Fruit fly (Drosophila melanogaster): ENCODE measurements around the gene CG18577.

CG18577 gene

DNA sequence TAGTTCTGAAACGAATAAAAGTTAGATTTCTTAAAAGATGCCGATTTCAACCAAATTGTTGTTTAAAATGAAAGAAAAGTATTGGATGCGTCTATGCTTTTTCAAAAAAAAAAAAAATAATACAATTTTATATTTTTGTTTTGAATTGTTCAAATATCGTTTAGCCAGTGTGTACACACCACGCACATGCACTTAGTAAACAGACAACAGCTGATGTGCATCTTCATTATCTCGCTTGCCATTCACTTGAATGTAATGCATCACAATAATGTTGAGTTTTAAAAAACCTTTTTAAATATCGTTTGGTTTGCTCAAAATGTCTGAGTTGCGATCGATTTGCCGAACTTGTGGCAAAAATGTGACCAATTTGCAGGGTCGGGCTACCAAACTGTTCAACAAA is 40.1 kb downstream of the CG18577 start, which contains the start of gene CG31441:
Gene CG31441, plus strand, starts transcription at position 246 of the 400 bp plus-strand sequence.
- TF ChIP-seq h (optimal IDR thresholded peaks at IDR 0.05) (no peak), Myc (optimal IDR thresholded peaks at IDR 0.05) (no peak), insv (optimal IDR thresholded peaks at IDR 0.05) (no peak), ttk (optimal IDR thresholded peaks at IDR 0.05) (no peak), psq (optimal IDR thresholded peaks at IDR 0.05) (no peak), Sin3A (optimal IDR thresholded peaks at IDR 0.05) (no peak)

dm6 chr3R:11237598-11237997 is 41.7 kb downstream of the CG18577 start, which contains the start of gene CG31388:
CG31388 (plus strand) TSS chr3R:11237815.
- TF ChIP-seq ttk (optimal IDR thresholded peaks at IDR 0.05), result no peak
- no peak for TF ChIP-seq insv (optimal IDR thresholded peaks at IDR 0.05)
- no peak for TF ChIP-seq psq (optimal IDR thresholded peaks at IDR 0.05)
- TF ChIP-seq Sin3A (optimal IDR thresholded peaks at IDR 0.05), result no peak
- TF ChIP-seq Myc (optimal IDR thresholded peaks at IDR 0.05), result no peak
- no peak for TF ChIP-seq h (optimal IDR thresholded peaks at IDR 0.05)

dm6 chr3R:11240891-11241290 is 45.0 kb downstream of the CG18577 start, which contains the start of the genes scpr-B and scpr-A:
scpr-B (minus strand) TSS chr3R:11240991.
scpr-A (plus strand) TSS chr3R:11241183.
- TF ChIP-seq psq (optimal IDR thresholded peaks at IDR 0.05), result no peak
- TF ChIP-seq insv (optimal IDR thresholded peaks at IDR 0.05), result no peak

- TF ChIP-seq Myc (optimal IDR thresholded peaks at IDR 0.05) (no peak), ttk (optimal IDR thresholded peaks at IDR 0.05) (no peak), Sin3A (optimal IDR thresholded peaks at IDR 0.05) (no peak), h (optimal IDR thresholded peaks at IDR 0.05) (no peak), insv (optimal IDR thresholded peaks at IDR 0.05) (no peak), psq (optimal IDR thresholded peaks at IDR 0.05) (no peak)
Observed at dm6 chr3R:11243057-11243740, 47.3 kb downstream of the CG18577 start.

DNA sequence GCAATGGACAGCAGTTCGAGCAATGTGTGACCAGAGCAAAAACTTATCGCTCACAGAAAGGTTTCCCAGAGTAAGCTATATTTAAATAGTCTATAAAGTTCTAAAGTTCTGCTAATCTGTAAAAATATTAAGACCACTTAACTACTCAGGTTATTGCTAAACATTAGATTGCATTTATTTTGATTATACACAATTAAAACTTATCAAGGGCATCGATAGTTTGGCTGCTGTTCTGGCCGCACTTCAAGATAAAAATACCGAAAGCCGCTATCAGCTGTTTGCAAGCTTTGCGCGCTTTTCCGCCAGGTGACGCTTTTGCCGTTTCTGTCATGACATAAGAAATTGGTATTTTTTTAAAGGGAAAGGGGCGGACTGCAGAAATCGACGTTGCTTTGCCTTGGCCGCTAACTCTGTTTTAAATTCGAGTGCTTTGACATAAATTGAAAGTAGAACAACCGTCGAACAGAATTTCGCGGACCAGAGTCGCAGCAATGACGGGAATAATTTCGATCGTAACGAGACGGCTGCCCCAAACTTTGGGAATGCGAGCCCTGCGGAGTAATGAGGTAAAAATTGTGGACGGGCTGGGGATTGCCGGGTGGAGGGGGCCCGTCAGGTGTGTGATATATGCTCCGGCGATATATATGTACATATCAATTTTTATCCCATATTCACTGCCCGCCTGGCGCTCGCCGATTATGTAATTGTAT is 48.2 kb downstream of the CG18577 start, which contains the start of the genes CG17734 and CG5214:
Gene CG17734, minus strand, starts transcription at position 49 of the 710 bp plus-strand sequence.
Gene CG5214, plus strand, starts transcription at position 352 of the 710 bp plus-strand sequence.
- no peak for TF ChIP-seq psq (optimal IDR thresholded peaks at IDR 0.05)
- TF ChIP-seq Myc (optimal IDR thresholded peaks at IDR 0.05), result no peak
- peak; percentile 17 for TF ChIP-seq Sin3A (optimal IDR thresholded peaks at IDR 0.05)
- TF ChIP-seq h (optimal IDR thresholded peaks at IDR 0.05), result no peak
- no peak for TF ChIP-seq ttk (optimal IDR thresholded peaks at IDR 0.05)
- TF ChIP-seq insv (optimal IDR thresholded peaks at IDR 0.05), result no peak

DNA sequence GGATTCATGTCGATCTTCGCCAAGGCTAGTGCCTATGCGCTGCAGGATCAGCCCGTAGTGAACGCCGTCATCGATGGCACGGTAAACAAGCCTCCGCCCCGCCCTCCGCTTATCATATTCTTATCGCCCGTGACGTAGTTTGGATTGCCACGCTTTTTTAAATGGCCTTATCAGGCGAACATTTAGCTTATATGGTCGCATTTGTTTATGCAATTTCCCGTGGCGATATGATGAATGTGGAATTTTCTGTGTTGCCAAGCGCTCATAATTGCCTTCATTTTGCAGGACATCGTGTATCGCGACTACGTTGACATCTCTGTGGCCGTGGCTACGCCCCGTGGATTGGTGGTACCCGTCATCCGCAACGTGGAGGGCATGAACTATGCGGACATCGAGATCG is 49.9 kb downstream of the CG18577 start:
- TF ChIP-seq insv (optimal IDR thresholded peaks at IDR 0.05) (no peak), Myc (optimal IDR thresholded peaks at IDR 0.05) (no peak)

DNA sequence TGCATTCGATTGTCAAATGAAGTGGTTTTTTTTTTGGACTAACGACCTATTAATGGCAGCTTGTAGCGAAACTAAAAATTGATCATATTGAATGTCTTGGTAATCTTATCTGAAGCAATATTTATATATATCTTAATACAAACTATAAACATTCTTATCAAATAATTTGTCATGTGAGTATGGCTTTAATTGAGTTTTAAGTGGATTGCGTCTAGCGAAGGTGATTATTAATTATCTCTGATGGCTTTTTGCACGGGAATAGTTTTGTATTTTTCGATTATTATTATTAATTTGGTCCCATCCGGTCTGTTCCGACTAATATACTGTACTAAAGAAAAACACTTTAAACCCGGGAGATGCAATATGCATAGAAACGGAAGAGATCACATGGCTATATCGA is 51.0 kb downstream of the CG18577 start:
- TF ChIP-seq ttk (optimal IDR thresholded peaks at IDR 0.05), result no peak
- TF ChIP-seq h (optimal IDR thresholded peaks at IDR 0.05), result no peak
- no peak for TF ChIP-seq insv (optimal IDR thresholded peaks at IDR 0.05)
- TF ChIP-seq Myc (optimal IDR thresholded peaks at IDR 0.05), result no peak
- no peak for TF ChIP-seq Sin3A (optimal IDR thresholded peaks at IDR 0.05)
- TF ChIP-seq psq (optimal IDR thresholded peaks at IDR 0.05), result no peak
